Worm (Caenorhabditis elegans) whole organism, mixed stage, embryonic: Measurements from ENCODE around the gene ech-1.1.

Source experiments
- M03D4.4 ChIP-seq: sonication (generic microtip); optimal IDR thresholded peaks from 2 replicates; lab custom pipeline; 2017; ENCODE audit warnings: mild to moderate bottlenecking, missing genetic modification characterization, missing compliant biosample characterization
- bed-3 ChIP-seq: fragments of 200-800 bp; sonication (Bioruptor generic); optimal IDR thresholded peaks from 3 replicates; lab custom pipeline; 2018; ENCODE audit warnings: mild to moderate bottlenecking, missing genetic modification characterization, moderate library complexity, missing compliant biosample characterization
- blmp-1 ChIP-seq: fragments of 150-350 bp; optimal IDR thresholded peaks from 2 replicates; lab custom pipeline; 2014; ENCODE audit warnings: missing biosample characterization, missing genetic modification characterization
- ceh-43 ChIP-seq: fragments of 200-800 bp; sonication (Bioruptor generic); optimal IDR thresholded peaks from 2 replicates; lab custom pipeline; 2018; ENCODE audit warnings: mild to moderate bottlenecking, missing genetic modification characterization, moderate library complexity, missing compliant biosample characterization
- ceh-83 ChIP-seq: fragments of 200-800 bp; sonication (Bioruptor generic); optimal IDR thresholded peaks from 2 replicates; lab custom pipeline; 2018; ENCODE audit warnings: mild to moderate bottlenecking, missing genetic modification characterization, missing compliant biosample characterization
- ces-1 ChIP-seq: fragments of 150-350 bp; optimal IDR thresholded peaks from 2 replicates; lab custom pipeline; 2014; ENCODE audit warnings: missing biosample characterization, missing genetic modification reagents, missing genetic modification characterization
- cnd-1 ChIP-seq: fragments of 200-800 bp; sonication (Bioruptor generic); optimal IDR thresholded peaks from 2 replicates; lab custom pipeline; 2018; ENCODE audit warnings: mild to moderate bottlenecking, missing genetic modification characterization, missing compliant biosample characterization
- drap-1 ChIP-seq: fragments of 200-800 bp; sonication (Bioruptor generic); optimal IDR thresholded peaks from 3 replicates; lab custom pipeline; 2018; ENCODE audit warnings: mild to moderate bottlenecking, missing genetic modification characterization, missing compliant biosample characterization
- elt-1 ChIP-seq: sonication (generic microtip); optimal IDR thresholded peaks from 2 replicates; lab custom pipeline; 2017; ENCODE audit warnings: missing genetic modification characterization, mild to moderate bottlenecking, missing compliant biosample characterization, antibody characterized with exemption, moderate library complexity, borderline replicate concordance; ENCODE audit not compliant: insufficient read depth
- elt-3 ChIP-seq: fragments of 150-350 bp; optimal IDR thresholded peaks from 2 replicates; lab custom pipeline; 2014; ENCODE audit warnings: missing biosample characterization, missing genetic modification characterization
- flh-1 ChIP-seq: fragments of 200-800 bp; sonication (Bioruptor generic); optimal IDR thresholded peaks from 2 replicates; lab custom pipeline; 2018; ENCODE audit warnings: mild to moderate bottlenecking, missing genetic modification characterization, moderate library complexity, missing compliant biosample characterization
- ham-2 ChIP-seq: fragments of 200-800 bp; sonication (Bioruptor generic); optimal IDR thresholded peaks from 2 replicates; lab custom pipeline; 2018; ENCODE audit warnings: mild to moderate bottlenecking, missing genetic modification characterization, missing compliant biosample characterization
- hlh-1 ChIP-seq: fragments of 150-350 bp; optimal IDR thresholded peaks from 2 replicates; lab custom pipeline; 2014; ENCODE audit warnings: missing biosample characterization, missing genetic modification reagents, missing genetic modification characterization
- lin-13 ChIP-seq: fragments of 150-350 bp; optimal IDR thresholded peaks from 2 replicates; lab custom pipeline; 2014; ENCODE audit warnings: missing biosample characterization, missing genetic modification characterization
- lin-32 ChIP-seq: fragments of 200-800 bp; sonication (Bioruptor generic); optimal IDR thresholded peaks from 2 replicates; lab custom pipeline; 2018; ENCODE audit warnings: mild to moderate bottlenecking, missing genetic modification characterization, missing compliant biosample characterization
- lsy-2 ChIP-seq: fragments of 150-350 bp; optimal IDR thresholded peaks from 2 replicates; lab custom pipeline; 2014; ENCODE audit warnings: missing biosample characterization, missing genetic modification characterization
- mab-5 ChIP-seq: fragments of 150-350 bp; optimal IDR thresholded peaks from 2 replicates; lab custom pipeline; 2014; ENCODE audit warnings: missing biosample characterization, missing genetic modification characterization
- mep-1 ChIP-seq: fragments of 150-350 bp; optimal IDR thresholded peaks from 2 replicates; lab custom pipeline; 2017; ENCODE audit warnings: missing biosample characterization, missing genetic modification reagents, missing genetic modification characterization, inconsistent platforms
- mls-2 ChIP-seq: sonication (generic microtip); optimal IDR thresholded peaks from 2 replicates; lab custom pipeline; 2016; ENCODE audit warnings: mild to moderate bottlenecking, missing genetic modification characterization, moderate library complexity, missing compliant biosample characterization
- nhr-2 ChIP-seq: fragments of 150-350 bp; optimal IDR thresholded peaks from 2 replicates; lab custom pipeline; 2014; ENCODE audit warnings: missing biosample characterization, missing genetic modification characterization
- nhr-237 ChIP-seq: fragments of 150-350 bp; optimal IDR thresholded peaks from 2 replicates; lab custom pipeline; 2014; ENCODE audit warnings: missing biosample characterization, missing genetic modification characterization
- nhr-28 ChIP-seq: fragments of 150-350 bp; optimal IDR thresholded peaks from 2 replicates; lab custom pipeline; 2014; ENCODE audit warnings: missing biosample characterization, missing genetic modification characterization
- nhr-76 ChIP-seq: sonication (generic microtip); optimal IDR thresholded peaks from 2 replicates; lab custom pipeline; 2017; ENCODE audit warnings: missing biosample characterization, missing genetic modification characterization
- pha-4 ChIP-seq: fragments of 150-350 bp; optimal IDR thresholded peaks from 2 replicates; lab custom pipeline; 2018; ENCODE audit warnings: missing biosample characterization, missing genetic modification reagents, missing genetic modification characterization
- sem-2 ChIP-seq: fragments of 200-800 bp; sonication (Bioruptor generic); optimal IDR thresholded peaks from 2 replicates; lab custom pipeline; 2018; ENCODE audit warnings: mild to moderate bottlenecking, missing genetic modification characterization, missing compliant biosample characterization
- snpc-4 ChIP-seq: fragments of 150-350 bp; optimal IDR thresholded peaks from 2 replicates; lab custom pipeline; 2014; ENCODE audit warnings: missing biosample characterization, missing genetic modification characterization
- sptf-1 ChIP-seq: sonication (generic microtip); optimal IDR thresholded peaks from 2 replicates; lab custom pipeline; 2017; ENCODE audit warnings: mild to moderate bottlenecking, missing genetic modification characterization, moderate library complexity, missing compliant biosample characterization
- tbx-8 ChIP-seq: fragments of 200-800 bp; sonication (Bioruptor generic); optimal IDR thresholded peaks from 2 replicates; lab custom pipeline; 2018; ENCODE audit warnings: mild to moderate bottlenecking, missing genetic modification characterization, moderate library complexity, missing compliant biosample characterization
- unc-120 ChIP-seq: sonication (generic microtip); optimal IDR thresholded peaks from 2 replicates; lab custom pipeline; 2017; ENCODE audit warnings: missing genetic modification characterization, missing compliant biosample characterization; ENCODE audit not compliant: poor library complexity, severe bottlenecking
- unc-39 ChIP-seq: fragments of 150-350 bp; optimal IDR thresholded peaks from 2 replicates; lab custom pipeline; 2014; ENCODE audit warnings: missing biosample characterization, missing genetic modification characterization
- unc-62 ChIP-seq: fragments of 150-350 bp; optimal IDR thresholded peaks from 2 replicates; lab custom pipeline; 2014; ENCODE audit warnings: missing biosample characterization, missing genetic modification reagents, missing genetic modification characterization
- zip-8 ChIP-seq: fragments of 150-350 bp; optimal IDR thresholded peaks from 2 replicates; lab custom pipeline; 2014; ENCODE audit warnings: missing biosample characterization, missing genetic modification characterization
- ztf-11 ChIP-seq: fragments of 150-350 bp; optimal IDR thresholded peaks from 2 replicates; lab custom pipeline; 2014; ENCODE audit warnings: missing biosample characterization, missing genetic modification characterization

The ech-1.1 gene

DNA sequence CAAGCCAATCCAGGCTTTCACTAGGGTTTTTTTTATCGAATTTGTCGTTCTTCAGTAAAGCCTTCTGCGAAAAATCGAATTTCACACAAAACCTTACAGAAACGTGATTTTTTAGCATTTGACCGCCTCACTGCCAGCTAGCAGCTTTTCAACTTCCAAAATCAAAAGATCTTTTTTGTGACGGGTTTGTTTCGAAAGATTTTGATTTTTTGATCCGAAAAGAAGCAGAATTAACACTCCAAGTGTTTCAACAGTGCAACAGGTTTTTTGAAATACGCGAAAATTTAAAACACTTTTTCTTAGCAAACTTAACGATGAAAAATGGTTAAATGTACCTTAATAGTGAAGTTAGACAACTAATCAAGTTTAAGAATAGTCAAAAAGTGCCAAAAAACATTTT, 19.9 kb downstream of the ech-1.1 start, which contains the start of gene clec-229:
Gene clec-229, minus strand, starts transcription at position 101 of the 400 bp plus-strand sequence.
- TF ChIP-seq snpc-4 (tag; lab: Kevin White, UChicago) (no peak), nhr-28 (tag; lab: Kevin White, UChicago) (no peak), nhr-237 (tag; lab: Kevin White, UChicago) (no peak), ztf-11 (tag; lab: Kevin White, UChicago) (no peak), nhr-2 (no peak), mab-5 (no peak), unc-39 (tag; lab: Kevin White, UChicago) (no peak), M03D4.4 (tag; lab: Kevin White, UChicago) (no peak), zip-8 (tag; lab: Kevin White, UChicago) (no peak), nhr-76 (no peak), sem-2 (GFP tag; lab: Kevin White, UChicago) (no peak), unc-120 (tag; lab: Kevin White, UChicago) (no peak), lsy-2 (tag; lab: Kevin White, UChicago) (no peak), bed-3 (GFP tag; lab: Kevin White, UChicago) (no peak), ceh-83 (GFP tag; lab: Kevin White, UChicago) (no peak), unc-62 (GFP tag; lab: Kevin White, UChicago) (no peak), elt-1 (tag; lab: Kevin White, UChicago) (no peak), flh-1 (GFP tag; lab: Kevin White, UChicago) (no peak), ces-1 (no peak)
- TF ChIP-seq, all 35 proteins: peak for 0

DNA sequence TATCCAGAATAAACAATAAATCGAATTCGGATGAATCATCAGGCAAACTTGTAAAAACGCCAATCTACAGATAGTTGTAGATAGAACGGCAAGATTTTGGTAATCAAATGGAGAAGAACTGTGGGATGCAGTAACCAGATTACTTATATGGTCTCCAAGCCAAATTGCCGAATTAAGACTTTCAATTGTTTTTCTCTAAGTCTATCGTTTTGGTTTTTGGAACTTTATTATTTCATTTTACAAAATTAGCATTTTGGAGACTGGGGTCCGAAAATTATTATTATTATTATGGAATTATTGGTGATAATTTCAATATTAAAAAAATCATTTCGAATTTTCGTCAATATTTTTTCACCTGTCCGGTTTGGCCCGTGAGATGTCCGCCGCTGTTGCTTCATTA, 21.9 kb downstream of the ech-1.1 start, which contains the start of gene clec-228:
Gene clec-228, minus strand, starts transcription at position 101 of the 400 bp plus-strand sequence.
- TF ChIP-seq flh-1 (GFP tag; lab: Kevin White, UChicago) = no peak
- TF ChIP-seq tbx-8 (GFP tag; lab: Kevin White, UChicago) = no peak
- TF ChIP-seq ceh-43 = no peak
- TF ChIP-seq nhr-28 (tag; lab: Kevin White, UChicago) = no peak
- TF ChIP-seq unc-62 (GFP tag; lab: Kevin White, UChicago) = no peak
- TF ChIP-seq lin-13 (tag; lab: Kevin White, UChicago) = no peak
- no peak for TF ChIP-seq blmp-1 (tag; lab: Kevin White, UChicago)
- TF ChIP-seq mls-2 = no peak
- TF ChIP-seq elt-1 (tag; lab: Kevin White, UChicago) = no peak
- TF ChIP-seq ham-2 (GFP tag; lab: Kevin White, UChicago) = no peak
- no peak for TF ChIP-seq sem-2 (GFP tag; lab: Kevin White, UChicago)
- no peak for TF ChIP-seq cnd-1 (tag; lab: Kevin White, UChicago)

DNA sequence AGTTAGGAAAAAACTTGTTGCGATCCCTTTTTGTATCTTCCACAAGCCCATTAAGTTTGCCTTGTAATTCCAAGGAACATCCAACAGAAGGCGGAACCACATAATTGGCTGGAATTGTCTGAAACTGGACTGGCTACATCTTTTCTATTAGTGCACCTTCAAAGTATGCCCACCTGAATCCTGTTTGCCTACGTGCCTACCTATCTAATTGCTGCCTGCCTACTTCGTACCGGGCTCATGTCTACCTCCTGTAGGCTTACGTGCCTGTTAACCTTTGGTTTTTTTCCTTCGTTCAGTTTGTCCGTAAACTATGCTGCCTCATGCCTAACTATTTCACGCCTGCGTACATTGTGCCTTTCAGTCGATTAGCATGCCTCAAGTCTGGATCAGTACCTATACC, 23.9 kb downstream of the ech-1.1 start, which contains the start of gene wrt-7:
Gene wrt-7, minus strand, starts transcription at position 101 of the 400 bp plus-strand sequence.
- no peak for TF ChIP-seq sptf-1 (tag; lab: Kevin White, UChicago)
- TF ChIP-seq cnd-1 (tag; lab: Kevin White, UChicago) = no peak
- TF ChIP-seq tbx-8 (GFP tag; lab: Kevin White, UChicago) = no peak
- TF ChIP-seq ztf-11 (tag; lab: Kevin White, UChicago) = no peak
- no peak for TF ChIP-seq snpc-4 (tag; lab: Kevin White, UChicago)
- TF ChIP-seq mab-5 = no peak
- TF ChIP-seq ceh-43 = no peak
- no peak for TF ChIP-seq nhr-237 (tag; lab: Kevin White, UChicago)
- TF ChIP-seq ceh-83 (GFP tag; lab: Kevin White, UChicago) = no peak
- no peak for TF ChIP-seq lin-32 (GFP tag; lab: Kevin White, UChicago)
- no peak for TF ChIP-seq mep-1 (tag; lab: Kevin White, UChicago)

DNA sequence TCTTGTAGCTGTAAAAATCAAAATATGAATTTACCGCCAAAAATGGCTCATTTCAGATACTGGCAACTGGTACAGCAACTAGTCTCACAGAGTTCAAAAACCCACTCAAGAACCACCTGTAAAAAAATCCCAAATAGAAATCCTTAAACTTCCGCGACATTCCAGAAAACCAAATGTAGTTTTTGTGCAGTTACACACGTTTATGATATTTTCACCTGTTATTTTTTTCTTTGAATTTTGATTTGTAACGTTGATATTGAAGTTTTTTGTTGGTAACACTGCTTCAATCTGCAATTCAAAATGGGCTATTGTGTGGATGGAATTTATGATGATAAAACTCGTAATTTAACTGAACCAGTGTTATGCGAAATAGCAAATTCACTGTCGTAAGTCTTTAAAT, 28.5 kb downstream of the ech-1.1 start, which contains the start of gene srw-113:
Gene srw-113, plus strand, starts transcription at position 301 of the 400 bp plus-strand sequence.
- TF ChIP-seq mab-5 = no peak
- no peak for TF ChIP-seq mep-1 (tag; lab: Kevin White, UChicago)
- TF ChIP-seq bed-3 (GFP tag; lab: Kevin White, UChicago) = no peak
- TF ChIP-seq flh-1 (GFP tag; lab: Kevin White, UChicago) = no peak
- no peak for TF ChIP-seq snpc-4 (tag; lab: Kevin White, UChicago)
- no peak for TF ChIP-seq elt-3 (tag; lab: Kevin White, UChicago)
- no peak for TF ChIP-seq mls-2
- TF ChIP-seq nhr-2 = no peak
- no peak for TF ChIP-seq pha-4 (tag; lab: Kevin White, UChicago)
- no peak for TF ChIP-seq M03D4.4 (tag; lab: Kevin White, UChicago)
- no peak for TF ChIP-seq drap-1
- TF ChIP-seq hlh-1 (tag; lab: Kevin White, UChicago) = no peak
- no peak for TF ChIP-seq unc-120 (tag; lab: Kevin White, UChicago)
- TF ChIP-seq lin-13 (tag; lab: Kevin White, UChicago) = no peak
- TF ChIP-seq, all 35 proteins: peak for 0
